Worm (Caenorhabditis elegans): ENCODE results near the gene C25A8.5.

DNA sequence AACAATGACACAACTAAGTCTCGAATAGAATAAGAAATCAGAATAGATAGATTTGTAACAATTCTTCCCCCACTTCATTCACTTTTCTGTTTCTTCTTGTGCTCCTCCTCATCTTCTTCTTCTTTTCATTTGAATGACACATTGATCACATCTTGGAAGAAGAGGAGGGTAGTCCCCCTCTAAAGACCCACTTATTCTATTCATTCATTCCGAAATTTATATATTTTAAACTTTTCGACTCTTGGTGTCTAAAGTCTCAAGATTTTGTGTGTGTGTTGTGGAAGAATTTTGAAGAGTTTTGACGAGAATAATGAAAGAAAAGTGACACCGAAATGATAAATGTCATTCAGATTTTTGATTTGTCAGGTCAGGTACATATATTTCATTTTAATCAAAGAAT is 8.2 kb upstream of the C25A8.5 start:
- TF ChIP-seq flt-1 (GFP tag; IDR thresholded peaks at IDR 0.05) (no peak), B0310.2 (tag; optimal IDR thresholded peaks at IDR 0.05) (no peak), F13C5.2 (tag; optimal IDR thresholded peaks at IDR 0.05) (no peak), hmbx-1 (tag; optimal IDR thresholded peaks at IDR 0.05) (no peak), ama-1 (optimal IDR thresholded peaks at IDR 0.05) (no peak), tra-4 (tag; optimal IDR thresholded peaks at IDR 0.05) (no peak), pes-1 (GFP tag; IDR thresholded peaks at IDR 0.05) (no peak)

All from whole organism, early embryonic.